Worm (Caenorhabditis elegans) whole organism, young adult: ENCODE data around the gene C35B1.5.

Source experiments
- B0261.1 ChIP-seq: sonication (generic microtip); optimal IDR thresholded peaks from 2 replicates; lab custom pipeline; 2016; ENCODE audit warnings: mild to moderate bottlenecking, missing genetic modification characterization, moderate library complexity, missing compliant biosample characterization
- C17E4.6 ChIP-seq: fragments of 200-800 bp; sonication (Bioruptor generic); IDR thresholded peaks from 2 replicates; pipeline ENCODE4 v1.3.6; 2022; ENCODE audit warnings: missing genetic modification reagents, missing genetic modification characterization, missing compliant biosample characterization
- D2030.7 ChIP-seq: fragments of 200-800 bp; sonication (Bioruptor generic); IDR thresholded peaks from 2 replicates; pipeline ENCODE4 v1.3.6; 2022; ENCODE audit warnings: missing genetic modification reagents, missing genetic modification characterization, missing compliant biosample characterization
- F10E7.11 ChIP-seq: sonication (generic microtip); optimal IDR thresholded peaks from 2 replicates; lab custom pipeline; 2017; ENCODE audit warnings: mild to moderate bottlenecking, missing genetic modification characterization, moderate library complexity, missing compliant biosample characterization
- F37B4.10 ChIP-seq: fragments of 200-800 bp; sonication (Bioruptor generic); IDR thresholded peaks from 2 replicates; pipeline ENCODE4 v1.3.6; 2022; ENCODE audit warnings: missing genetic modification characterization, missing compliant biosample characterization
- F49E8.2 ChIP-seq: sonication (generic microtip); optimal IDR thresholded peaks from 3 replicates; lab custom pipeline; 2017; ENCODE audit warnings: missing genetic modification characterization, mild to moderate bottlenecking, missing compliant biosample characterization, antibody characterized with exemption, moderate library complexity; ENCODE audit not compliant: insufficient read depth
- F52B5.7 ChIP-seq: sonication (generic microtip); optimal IDR thresholded peaks from 2 replicates; lab custom pipeline; 2016; ENCODE audit warnings: mild to moderate bottlenecking, missing genetic modification characterization, missing compliant biosample characterization
- F55B11.4 ChIP-seq: sonication (generic microtip); optimal IDR thresholded peaks from 2 replicates; lab custom pipeline; 2016; ENCODE audit warnings: missing compliant biosample characterization, missing genetic modification characterization, borderline replicate concordance; ENCODE audit not compliant: insufficient read depth
- K12H6.12 ChIP-seq: fragments of 200-800 bp; sonication (Bioruptor generic); optimal IDR thresholded peaks from 2 replicates; lab custom pipeline; 2018; ENCODE audit warnings: mild to moderate bottlenecking, missing genetic modification characterization, missing compliant biosample characterization
- T26A5.8 ChIP-seq: sonication (generic microtip); optimal IDR thresholded peaks from 2 replicates; lab custom pipeline; 2016; ENCODE audit warnings: missing genetic modification characterization, missing compliant biosample characterization
- Y53F4B.3 ChIP-seq: fragments of 200-800 bp; sonication (Bioruptor generic); IDR thresholded peaks from 2 replicates; pipeline ENCODE4 v1.3.6; 2022; ENCODE audit warnings: missing genetic modification reagents, missing genetic modification characterization, missing compliant biosample characterization
- Y53G8AR.9 ChIP-seq: fragments of 200-800 bp; sonication (Bioruptor generic); conservative IDR thresholded peaks from 2 replicates; pipeline ENCODE4 v1.3.6; 2022; ENCODE audit warnings: missing genetic modification reagents, missing genetic modification characterization, missing compliant biosample characterization
- Y67H2A.10 ChIP-seq: fragments of 200-800 bp; sonication (Bioruptor generic); conservative IDR thresholded peaks from 2 replicates; pipeline ENCODE4 v1.3.6; 2022; ENCODE audit warnings: missing genetic modification reagents, missing genetic modification characterization, missing compliant biosample characterization
- Y95B8A.8 ChIP-seq: fragments of 200-800 bp; sonication (Bioruptor generic); IDR thresholded peaks from 2 replicates; pipeline ENCODE4 v1.3.6; 2022; ENCODE audit warnings: missing genetic modification reagents, missing genetic modification characterization, missing compliant biosample characterization
- ZK185.1 ChIP-seq: sonication (generic microtip); optimal IDR thresholded peaks from 2 replicates; lab custom pipeline; 2016; ENCODE audit warnings: mild to moderate bottlenecking, missing genetic modification characterization, missing compliant biosample characterization; ENCODE audit not compliant: poor library complexity, severe bottlenecking
- ama-1 ChIP-seq, 3 experiments: fragments of 150-350 bp in 1 of 3; sonication (generic microtip) in 2 of 3; optimal IDR thresholded peaks; 2 replicates each; lab custom pipeline; 2014 to 2018; ENCODE audit warnings: missing biosample characterization in 2 of 3, missing genetic modification characterization in 2 of 3, missing genetic modification reagents in 2 of 3
- aptf-3 ChIP-seq: fragments of 200-800 bp; sonication (Bioruptor generic); IDR thresholded peaks from 2 replicates; pipeline ENCODE4 v1.3.6; 2022; ENCODE audit warnings: missing genetic modification characterization, missing compliant biosample characterization
- attf-3 ChIP-seq: fragments of 200-800 bp; sonication (Bioruptor generic); conservative IDR thresholded peaks from 2 replicates; pipeline ENCODE4 v1.3.6; 2022; ENCODE audit warnings: missing genetic modification reagents, missing genetic modification characterization, missing compliant biosample characterization
- attf-5 ChIP-seq: fragments of 200-800 bp; sonication (Bioruptor generic); optimal IDR thresholded peaks from 2 replicates; lab custom pipeline; 2018; ENCODE audit warnings: mild to moderate bottlenecking, missing genetic modification characterization, missing compliant biosample characterization
- attf-6 ChIP-seq: fragments of 200-800 bp; sonication (Bioruptor generic); IDR thresholded peaks from 2 replicates; pipeline ENCODE4 v1.3.6; 2022; ENCODE audit warnings: missing genetic modification reagents, missing genetic modification characterization, missing compliant biosample characterization
- bed-2 ChIP-seq: fragments of 200-800 bp; sonication (Bioruptor generic); IDR thresholded peaks from 2 replicates; pipeline ENCODE4 v1.3.6; 2022; ENCODE audit warnings: missing genetic modification reagents, missing genetic modification characterization, missing compliant biosample characterization
- ccch-3 ChIP-seq: fragments of 200-800 bp; sonication (Bioruptor generic); optimal IDR thresholded peaks from 2 replicates; lab custom pipeline; 2018; ENCODE audit warnings: mild to moderate bottlenecking, missing genetic modification characterization, missing compliant biosample characterization
- cebp-1 ChIP-seq, 2 experiments: fragments of 200-800 bp in 1 of 2; sonication (Bioruptor generic) in 1 of 2; sonication (generic microtip) in 1 of 2; IDR thresholded peaks in 1 of 2; optimal IDR thresholded peaks in 1 of 2; 2 replicates each; pipeline versions ENCODE4 v1.3.6 to Lab custom; 2017 to 2022; ENCODE audit warnings: missing compliant biosample characterization in 2 of 2, missing genetic modification characterization in 2 of 2, mild to moderate bottlenecking in 1 of 2, missing genetic modification reagents in 1 of 2, moderate library complexity in 1 of 2
- dox-1 ChIP-seq: fragments of 200-800 bp; sonication (Bioruptor generic); IDR thresholded peaks from 2 replicates; pipeline ENCODE4 v1.3.6; 2022; ENCODE audit warnings: missing genetic modification reagents, missing genetic modification characterization, missing compliant biosample characterization
- dpff-1 ChIP-seq: sonication (generic microtip); optimal IDR thresholded peaks from 2 replicates; lab custom pipeline; 2017; ENCODE audit warnings: mild to moderate bottlenecking, missing genetic modification characterization, missing compliant biosample characterization
- egl-44 ChIP-seq: fragments of 200-800 bp; sonication (Bioruptor generic); IDR thresholded peaks from 2 replicates; pipeline ENCODE4 v1.3.6; 2022; ENCODE audit warnings: missing genetic modification reagents, missing genetic modification characterization, missing compliant biosample characterization
- gei-17 ChIP-seq: fragments of 200-800 bp; sonication (Bioruptor generic); optimal IDR thresholded peaks from 2 replicates; lab custom pipeline; 2018; ENCODE audit warnings: mild to moderate bottlenecking, missing genetic modification characterization, missing compliant biosample characterization
- him-1 ChIP-seq: sonication (generic microtip); optimal IDR thresholded peaks from 2 replicates; lab custom pipeline; 2016; ENCODE audit warnings: missing genotype, missing genetic modification reagents, missing genetic modification characterization, missing compliant biosample characterization
- hlh-26 ChIP-seq: fragments of 200-800 bp; sonication (Bioruptor generic); conservative IDR thresholded peaks from 2 replicates; pipeline ENCODE4 v1.3.6; 2022; ENCODE audit warnings: missing genetic modification reagents, missing genetic modification characterization, missing compliant biosample characterization
- hsf-1 ChIP-seq: fragments of 200-800 bp; sonication (Bioruptor generic); IDR thresholded peaks from 2 replicates; pipeline ENCODE4 v1.3.6; 2022; ENCODE audit warnings: missing genetic modification reagents, missing genetic modification characterization, missing compliant biosample characterization
- lir-1 ChIP-seq: fragments of 200-800 bp; sonication (Bioruptor generic); conservative IDR thresholded peaks from 2 replicates; pipeline ENCODE4 v1.3.6; 2022; ENCODE audit warnings: missing genetic modification reagents, missing genetic modification characterization, missing compliant biosample characterization
- lsl-1 ChIP-seq: fragments of 200-800 bp; sonication (Bioruptor generic); optimal IDR thresholded peaks from 2 replicates; lab custom pipeline; 2018; ENCODE audit warnings: mild to moderate bottlenecking, missing genetic modification characterization, moderate library complexity, missing compliant biosample characterization
- madf-8 ChIP-seq: fragments of 200-800 bp; sonication (Bioruptor generic); conservative IDR thresholded peaks from 2 replicates; pipeline ENCODE4 v1.3.6; 2022; ENCODE audit warnings: missing genetic modification reagents, missing genetic modification characterization, missing compliant biosample characterization
- nfya-1 ChIP-seq: sonication (generic microtip); optimal IDR thresholded peaks from 2 replicates; lab custom pipeline; 2017; ENCODE audit warnings: antibody characterized with exemption, missing compliant biosample characterization, missing genetic modification characterization, borderline replicate concordance; ENCODE audit not compliant: insufficient read depth
- nfyb-1 ChIP-seq: fragments of 200-800 bp; sonication (Bioruptor generic); IDR thresholded peaks from 2 replicates; pipeline ENCODE4 v1.3.6; 2022; ENCODE audit warnings: missing genetic modification reagents, missing genetic modification characterization, missing compliant biosample characterization
- nhr-80 ChIP-seq: sonication (generic microtip); optimal IDR thresholded peaks from 2 replicates; lab custom pipeline; 2016; ENCODE audit warnings: missing genetic modification characterization, missing compliant biosample characterization
- pbrm-1 ChIP-seq: fragments of 200-800 bp; sonication (Bioruptor generic); IDR thresholded peaks from 2 replicates; pipeline ENCODE4 v1.3.6; 2022; ENCODE audit warnings: missing genetic modification reagents, missing genetic modification characterization, missing compliant biosample characterization
- rec-8 ChIP-seq, 2 experiments: sonication (generic microtip); optimal IDR thresholded peaks; 2 replicates each; lab custom pipeline; 2016; ENCODE audit warnings: mild to moderate bottlenecking in 2 of 2, missing genetic modification characterization in 2 of 2, missing genetic modification reagents in 2 of 2, missing genotype in 2 of 2, missing biosample characterization in 1 of 2, missing compliant biosample characterization in 1 of 2, moderate library complexity in 1 of 2
- sdz-38 ChIP-seq: sonication (generic microtip); optimal IDR thresholded peaks from 2 replicates; lab custom pipeline; 2016; ENCODE audit warnings: missing genotype, missing genetic modification characterization, missing compliant biosample characterization
- snpc-1.3 ChIP-seq: sonication (generic microtip); optimal IDR thresholded peaks from 2 replicates; lab custom pipeline; 2017; ENCODE audit warnings: missing genetic modification characterization, mild to moderate bottlenecking, missing compliant biosample characterization, antibody characterized with exemption, moderate library complexity, missing genotype, missing genetic modification reagents; ENCODE audit not compliant: insufficient read depth
- snpc-4 ChIP-seq, 5 experiments: fragments of 150-350 bp in 1 of 5; sonication (generic microtip) in 4 of 5; optimal IDR thresholded peaks; 2 replicates each; lab custom pipeline; 2014 to 2018; ENCODE audit warnings: missing genetic modification characterization in 5 of 5, missing biosample characterization in 3 of 5, antibody characterized with exemption in 2 of 5, mild to moderate bottlenecking in 2 of 5, missing compliant biosample characterization in 2 of 5, missing genotype in 2 of 5, moderate library complexity in 2 of 5, missing genetic modification reagents in 1 of 5
- tlf-1 ChIP-seq: fragments of 200-800 bp; sonication (Bioruptor generic); optimal IDR thresholded peaks from 2 replicates; lab custom pipeline; 2018; ENCODE audit warnings: mild to moderate bottlenecking, missing genetic modification characterization, missing compliant biosample characterization
- unc-130 ChIP-seq: sonication (generic microtip); optimal IDR thresholded peaks from 2 replicates; lab custom pipeline; 2016; ENCODE audit warnings: missing genetic modification reagents, missing genetic modification characterization, missing compliant biosample characterization
- unc-62 ChIP-seq: fragments of 150-350 bp; optimal IDR thresholded peaks from 2 replicates; lab custom pipeline; 2014; ENCODE audit warnings: missing biosample characterization, missing genetic modification reagents, missing genetic modification characterization
- ztf-22 ChIP-seq: fragments of 200-800 bp; sonication (Bioruptor generic); optimal IDR thresholded peaks from 2 replicates; lab custom pipeline; 2018; ENCODE audit warnings: mild to moderate bottlenecking, missing genetic modification characterization, moderate library complexity, missing compliant biosample characterization
- ztf-26 ChIP-seq: sonication (generic microtip); optimal IDR thresholded peaks from 2 replicates; lab custom pipeline; 2017; ENCODE audit warnings: missing genetic modification characterization, missing compliant biosample characterization
- ztf-3 ChIP-seq: fragments of 200-800 bp; sonication (Bioruptor generic); optimal IDR thresholded peaks from 2 replicates; lab custom pipeline; 2018; ENCODE audit warnings: mild to moderate bottlenecking, missing genetic modification characterization, missing compliant biosample characterization

C35B1.5 gene

DNA sequence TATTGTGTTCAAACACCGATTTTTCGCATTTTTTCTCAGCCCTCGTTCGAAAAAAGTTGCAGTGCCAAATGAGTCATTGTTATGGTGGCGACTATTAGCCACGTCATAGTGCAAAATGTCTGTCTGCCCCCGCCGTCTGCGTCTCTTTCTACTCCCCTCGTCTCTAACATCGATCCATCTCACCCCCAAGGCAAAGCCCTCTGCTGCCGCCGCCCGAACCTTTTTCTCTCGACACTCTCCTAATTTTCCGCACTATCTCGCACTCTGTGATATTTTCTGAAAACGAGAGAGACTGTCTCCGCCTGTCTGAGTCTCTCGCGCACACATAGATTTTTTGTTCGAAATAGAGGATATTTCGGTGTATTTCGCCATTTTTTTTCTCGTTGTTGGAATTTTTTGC, 9.1 kb upstream of the C35B1.5 start (continued):
- no peak for TF ChIP-seq ztf-22 (GFP tag; lab: Kevin White, UChicago)
- no peak for TF ChIP-seq tlf-1
- no peak for TF ChIP-seq unc-130 (GFP tag; lab: Kevin White, UChicago)
- no peak for TF ChIP-seq T26A5.8 (tag; lab: Kevin White, UChicago)
- no peak for TF ChIP-seq sdz-38
- peak; percentile 72 for TF ChIP-seq K12H6.12 (tag; lab: Kevin White, UChicago)
- peak; percentile 65 for TF ChIP-seq ZK185.1
- no peak for TF ChIP-seq attf-3
- peak; percentile 65; the same call in 1 of the 2 replicates for TF ChIP-seq pbrm-1 (GFP tag; lab: Robert Waterston, UW)
- TF ChIP-seq Y67H2A.10 (GFP tag; lab: Robert Waterston, UW): no peak
- TF ChIP-seq C17E4.6 (GFP tag; lab: Robert Waterston, UW): no peak
- TF ChIP-seq F49E8.2: no peak
- TF ChIP-seq Y53F4B.3: no peak
- peak; percentile 48 for TF ChIP-seq nhr-80 (tag; lab: Kevin White, UChicago)
- no peak for TF ChIP-seq ccch-3 (GFP tag; lab: Kevin White, UChicago)
- TF ChIP-seq hlh-26 (GFP tag; lab: Robert Waterston, UW): no peak
- TF ChIP-seq nfya-1: no peak
- peak; percentile 19 for TF ChIP-seq ztf-26 (tag; lab: Kevin White, UChicago)
- TF ChIP-seq nfyb-1 (GFP tag; lab: Robert Waterston, UW): peak; percentile 76
- TF ChIP-seq madf-8 (GFP tag; lab: Robert Waterston, UW): no peak
- TF ChIP-seq egl-44 (GFP tag; lab: Robert Waterston, UW): no peak
- TF ChIP-seq attf-5: peak; percentile 81
- no peak for TF ChIP-seq hsf-1 (GFP tag; lab: Robert Waterston, UW)
- TF ChIP-seq snpc-1.3 (tag; lab: Kevin White, UChicago): no peak
- TF ChIP-seq F52B5.7 (tag; lab: Kevin White, UChicago): no peak
- no peak for TF ChIP-seq D2030.7 (GFP tag; lab: Robert Waterston, UW)
- no peak for TF ChIP-seq Y95B8A.8 (GFP tag; lab: Robert Waterston, UW)
- TF ChIP-seq bed-2 (GFP tag; lab: Robert Waterston, UW): no peak
- TF ChIP-seq aptf-3: no peak
- no peak for TF ChIP-seq unc-62 (GFP tag; lab: Kevin White, UChicago)
- no peak for TF ChIP-seq lsl-1 (GFP tag; lab: Kevin White, UChicago)
- no peak for TF ChIP-seq snpc-4 (GFP tag; optimal IDR thresholded peaks at IDR 0.05; lab: Kevin White, UChicago)
- TF ChIP-seq snpc-4 (tag; optimal IDR thresholded peaks at IDR 0.05; lab: Kevin White, UChicago): peak in 2 of 4 experiments; percentile 24 to 31
- no peak for TF ChIP-seq B0261.1 (tag; lab: Kevin White, UChicago)
- no peak for TF ChIP-seq gei-17 (GFP tag; lab: Kevin White, UChicago)
- no peak for TF ChIP-seq dox-1 (GFP tag; lab: Robert Waterston, UW)
- no peak for TF ChIP-seq ama-1 (optimal IDR thresholded peaks at IDR 0.05; lab: Kevin White, UChicago)
- TF ChIP-seq ama-1 (GFP tag; optimal IDR thresholded peaks at IDR 0.05; lab: Kevin White, UChicago): no peak
- no peak for TF ChIP-seq dpff-1
- TF ChIP-seq him-1: no peak
- TF ChIP-seq F37B4.10 (GFP tag; lab: Robert Waterston, UW): no peak
- TF ChIP-seq F10E7.11 (tag; lab: Kevin White, UChicago): no peak
- TF ChIP-seq lir-1 (GFP tag; lab: Robert Waterston, UW): no peak
- TF ChIP-seq cebp-1 (GFP tag; IDR thresholded peaks at IDR 0.05; lab: Robert Waterston, UW): no peak
- peak; percentile 84 for TF ChIP-seq cebp-1 (tag; optimal IDR thresholded peaks at IDR 0.05; lab: Kevin White, UChicago)
- TF ChIP-seq Y53G8AR.9 (GFP tag; lab: Robert Waterston, UW): no peak
- TF ChIP-seq rec-8 (tag; optimal IDR thresholded peaks at IDR 0.05; lab: Kevin White, UChicago): no peak
- no peak for TF ChIP-seq F55B11.4 (tag; lab: Kevin White, UChicago)
- TF ChIP-seq ztf-3: no peak
- TF ChIP-seq attf-6 (GFP tag; lab: Robert Waterston, UW): no peak
